Worm (Caenorhabditis elegans) whole organism, L4 larva: ENCODE measurements around the gene B0416.5.

Experiments
- ceh-28 ChIP-seq: fragments of 150-350 bp; optimal IDR thresholded peaks from 2 replicates; lab custom pipeline; 2014; ENCODE audit warnings: missing biosample characterization, missing genetic modification reagents, missing genetic modification characterization
- dmd-6 ChIP-seq: fragments of 200-800 bp; sonication (Bioruptor generic); IDR thresholded peaks from 2 replicates; pipeline ENCODE4 v1.3.6; 2022; ENCODE audit warnings: missing genetic modification reagents, missing genetic modification characterization, missing compliant biosample characterization
- lsy-2 ChIP-seq, 2 experiments: fragments of 150-350 bp in 1 of 2; sonication (generic microtip) in 1 of 2; optimal IDR thresholded peaks; 2 replicates each; lab custom pipeline; 2014 to 2017; ENCODE audit warnings: missing biosample characterization in 2 of 2, missing genetic modification characterization in 2 of 2
- zag-1 ChIP-seq: fragments of 150-350 bp; optimal IDR thresholded peaks from 2 replicates; lab custom pipeline; 2014; ENCODE audit warnings: missing biosample characterization, missing genetic modification characterization

DNA sequence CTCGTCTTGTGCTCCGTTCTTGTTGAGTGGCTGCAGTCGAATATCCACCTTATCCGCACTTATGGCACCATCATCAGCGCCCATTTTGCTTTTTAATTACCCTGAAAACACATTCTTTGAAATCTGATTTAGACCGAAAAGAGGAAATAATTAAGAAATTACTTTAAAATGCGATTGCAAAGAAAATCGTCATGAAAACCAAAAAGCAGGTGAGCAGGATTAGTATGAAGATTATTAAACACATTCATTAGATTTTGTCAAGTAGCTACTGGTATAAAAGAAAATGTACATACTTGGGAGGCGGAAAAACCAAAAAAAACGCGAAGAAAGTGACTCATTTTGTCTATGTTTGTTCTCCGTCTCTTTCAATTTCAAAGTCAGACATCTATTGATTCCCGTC is at the start of gene B0416.5:
- TF ChIP-seq dmd-6 (GFP tag; lab: Robert Waterston, UW), result no peak
- TF ChIP-seq lsy-2 (tag; optimal IDR thresholded peaks at IDR 0.05; lab: Kevin White, UChicago), result no peak
- TF ChIP-seq zag-1, result no peak
- TF ChIP-seq ceh-28 (tag; lab: Kevin White, UChicago), result no peak
